Worm (Caenorhabditis elegans): ENCODE results near the gene gst-19.

Gene gst-19

ce11 chrII:13609655-13610054, 17.3 kb downstream of the gst-19 start, which contains the start of gene gst-20:
Gene gst-20, minus strand, starts transcription at chrII:13609824.
- TF ChIP-seq ZK546.5 (tag; optimal IDR thresholded peaks at IDR 0.05) (no peak), zfp-2 (tag; optimal IDR thresholded peaks at IDR 0.05) (no peak), ceh-44 (GFP tag; IDR thresholded peaks at IDR 0.05) (no peak), cey-2 (tag; optimal IDR thresholded peaks at IDR 0.05; ENCODE audit: borderline replicate concordance, insufficient read depth) (no peak), madf-5 (GFP tag; IDR thresholded peaks at IDR 0.05) (no peak), snpc-4 (tag; optimal IDR thresholded peaks at IDR 0.05) (no peak), ZK337.2 (GFP tag; IDR thresholded peaks at IDR 0.05) (no peak), pqm-1 (tag; optimal IDR thresholded peaks at IDR 0.05) (peak; percentile 62), ceh-82 (tag; optimal IDR thresholded peaks at IDR 0.05) (no peak), T20F7.1 (GFP tag; optimal IDR thresholded peaks at IDR 0.05) (no peak), fos-1 (tag; optimal IDR thresholded peaks at IDR 0.05) (no peak), F49E8.2 (tag; optimal IDR thresholded peaks at IDR 0.05; ENCODE audit: borderline replicate concordance) (no peak), mep-1 (tag; optimal IDR thresholded peaks at IDR 0.05) (no peak), mdl-1 (tag; optimal IDR thresholded peaks at IDR 0.05) (peak in 1 of 2 experiments; percentile 85), hlh-30 (tag; optimal IDR thresholded peaks at IDR 0.05; ENCODE audit: insufficient read depth) (peak; percentile 82), dmd-8 (GFP tag; IDR thresholded peaks at IDR 0.05) (no peak), daf-19 (GFP tag; conservative IDR thresholded peaks at IDR 0.05) (no peak), lsy-2 (tag; optimal IDR thresholded peaks at IDR 0.05) (peak in 1 of 2 experiments; percentile 18), vab-7 (GFP tag; IDR thresholded peaks at IDR 0.05) (no peak), gei-8 (GFP tag; optimal IDR thresholded peaks at IDR 0.05) (no peak), egl-27 (tag; optimal IDR thresholded peaks at IDR 0.05) (no peak), ceh-62 (tag; optimal IDR thresholded peaks at IDR 0.05) (no peak), hif-1 (tag; optimal IDR thresholded peaks at IDR 0.05) (no peak), mxl-3 (GFP tag; optimal IDR thresholded peaks at IDR 0.05) (peak; percentile 100), ctbp-1 (GFP tag; IDR thresholded peaks at IDR 0.05) (no peak), dmd-9 (GFP tag; IDR thresholded peaks at IDR 0.05) (no peak), nhr-237 (tag; optimal IDR thresholded peaks at IDR 0.05) (no peak), nhr-77 (tag; optimal IDR thresholded peaks at IDR 0.05) (peak; percentile 82), dmd-6 (GFP tag; IDR thresholded peaks at IDR 0.05) (peak; percentile 79), zip-11 (GFP tag; IDR thresholded peaks at IDR 0.05) (no peak), Y75B8A.6 (GFP tag; IDR thresholded peaks at IDR 0.05) (no peak), unc-62 (GFP tag; optimal IDR thresholded peaks at IDR 0.05 in 1 of 2) (no peak), unc-62 (tag; optimal IDR thresholded peaks at IDR 0.05) (no peak), spr-1 (tag; optimal IDR thresholded peaks at IDR 0.05) (no peak), nhr-76 (tag; optimal IDR thresholded peaks at IDR 0.05) (no peak), daf-16 (GFP tag; optimal IDR thresholded peaks at IDR 0.05) (no peak), daf-16 (tag; optimal IDR thresholded peaks at IDR 0.05) (peak; percentile 84), nhr-10 (tag; optimal IDR thresholded peaks at IDR 0.05) (no peak), ztf-7 (tag; optimal IDR thresholded peaks at IDR 0.05) (no peak), unc-130 (GFP tag; optimal IDR thresholded peaks at IDR 0.05) (no peak), daf-8 (GFP tag; IDR thresholded peaks at IDR 0.05) (no peak), daf-12 (tag; optimal IDR thresholded peaks at IDR 0.05) (no peak), tag-97 (GFP tag; IDR thresholded peaks at IDR 0.05) (no peak), F10B5.3 (tag; optimal IDR thresholded peaks at IDR 0.05) (no peak), F26F4.8 (GFP tag; conservative IDR thresholded peaks at IDR 0.05) (no peak), lir-3 (tag; optimal IDR thresholded peaks at IDR 0.05) (no peak), spr-3 (GFP tag; optimal IDR thresholded peaks at IDR 0.05) (no peak), snpc-1.2 (GFP tag; IDR thresholded peaks at IDR 0.05) (no peak), nhr-42 (GFP tag; IDR thresholded peaks at IDR 0.05) (no peak), Y48G9A.11 (GFP tag; IDR thresholded peaks at IDR 0.05) (no peak), dpl-1 (GFP tag; optimal IDR thresholded peaks at IDR 0.05) (peak; percentile 32), nhr-6 (tag; optimal IDR thresholded peaks at IDR 0.05) (peak; percentile 22), dve-1 (tag; optimal IDR thresholded peaks at IDR 0.05; ENCODE audit: insufficient read depth) (peak; percentile 75)
